Fruit fly (Drosophila melanogaster) whole organism, embryonic: ENCODE measurements around the gene faf.

Experiments used
- BEAF-32 ChIP-seq: fragments of 200-800 bp; sonication (Bioruptor generic); optimal IDR thresholded peaks from 3 replicates; lab custom pipeline; 2017; ENCODE audit warnings: missing biosample characterization, missing genetic modification characterization, mild to moderate bottlenecking, moderate library complexity, missing genetic modification reagents
- CG11456 ChIP-seq: fragments of 200-800 bp; sonication (Bioruptor generic); IDR thresholded peaks from 3 replicates; pipeline ENCODE4 v1.3.6; 2022; ENCODE audit warnings: missing biosample characterization, missing genetic modification characterization
- CG12744 ChIP-seq: fragments of 200-800 bp; sonication (Bioruptor generic); optimal IDR thresholded peaks from 2 replicates; lab custom pipeline; 2016; ENCODE audit warnings: missing biosample characterization, missing genetic modification characterization
- CG14014 ChIP-seq: fragments of 200-800 bp; sonication (Bioruptor generic); IDR thresholded peaks from 2 replicates; pipeline ENCODE4 v1.3.6; 2022; ENCODE audit warnings: missing biosample characterization, missing genetic modification characterization
- CG1529 ChIP-seq: fragments of 200-800 bp; sonication (Bioruptor generic); optimal IDR thresholded peaks from 3 replicates; lab custom pipeline; 2018; ENCODE audit warnings: missing biosample characterization, missing genetic modification characterization
- CG15479 ChIP-seq: fragments of 200-800 bp; sonication (Bioruptor generic); optimal IDR thresholded peaks from 3 replicates; lab custom pipeline; 2019; ENCODE audit warnings: missing biosample characterization, mild to moderate bottlenecking, missing genetic modification characterization, moderate library complexity
- CG1602 ChIP-seq: fragments of 200-800 bp; sonication (Bioruptor generic); optimal IDR thresholded peaks from 3 replicates; lab custom pipeline; 2016; ENCODE audit warnings: missing biosample characterization, missing genetic modification characterization
- CG18011 ChIP-seq: fragments of 200-800 bp; sonication (Bioruptor generic); optimal IDR thresholded peaks from 2 replicates; lab custom pipeline; 2017; ENCODE audit warnings: missing biosample characterization, missing genetic modification characterization, mild to moderate bottlenecking, moderate library complexity, missing genotype
- CG18619 ChIP-seq: fragments of 200-800 bp; sonication (Bioruptor generic); optimal IDR thresholded peaks from 3 replicates; lab custom pipeline; 2017; ENCODE audit warnings: missing biosample characterization, mild to moderate bottlenecking, missing genetic modification characterization
- CG18764 ChIP-seq: fragments of 200-800 bp; sonication (Bioruptor generic); optimal IDR thresholded peaks from 3 replicates; lab custom pipeline; 2016; ENCODE audit warnings: missing biosample characterization, missing genetic modification characterization
- CG2875 ChIP-seq: fragments of 200-800 bp; sonication (Bioruptor generic); optimal IDR thresholded peaks from 2 replicates; lab custom pipeline; 2017; ENCODE audit warnings: missing biosample characterization, mild to moderate bottlenecking, missing genetic modification characterization, missing genetic modification reagents
- CG30020 ChIP-seq: fragments of 200-800 bp; optimal IDR thresholded peaks from 2 replicates; lab custom pipeline; 2019; ENCODE audit warnings: missing biosample characterization, mild to moderate bottlenecking, missing genetic modification characterization, moderate library complexity
- CG34376 ChIP-seq: fragments of 200-800 bp; sonication (Bioruptor generic); optimal IDR thresholded peaks from 2 replicates; lab custom pipeline; 2018; ENCODE audit warnings: missing biosample characterization, mild to moderate bottlenecking, missing genetic modification characterization
- CG6654 ChIP-seq: fragments of 200-800 bp; sonication (Bioruptor generic); optimal IDR thresholded peaks from 2 replicates; lab custom pipeline; 2017; ENCODE audit warnings: missing biosample characterization, mild to moderate bottlenecking, missing genetic modification characterization
- CG6854 ChIP-seq: fragments of 200-800 bp; sonication (Bioruptor generic); optimal IDR thresholded peaks from 3 replicates; lab custom pipeline; 2017; ENCODE audit warnings: missing biosample characterization, mild to moderate bottlenecking, missing genetic modification characterization
- D19B ChIP-seq: fragments of 200-800 bp; sonication (Bioruptor generic); optimal IDR thresholded peaks from 2 replicates; lab custom pipeline; 2017; ENCODE audit warnings: missing biosample characterization, mild to moderate bottlenecking, missing genetic modification characterization
- Doc2 ChIP-seq: fragments of 200-800 bp; sonication (Bioruptor generic); IDR thresholded peaks from 2 replicates; pipeline ENCODE4 v1.3.6; 2022; ENCODE audit warnings: missing biosample characterization, missing genetic modification characterization
- Fer3 ChIP-seq: fragments of 200-800 bp; sonication (Bioruptor generic); optimal IDR thresholded peaks from 2 replicates; lab custom pipeline; 2018; ENCODE audit warnings: missing biosample characterization, mild to moderate bottlenecking, missing genetic modification characterization, moderate library complexity
- Gsc ChIP-seq: fragments of 200-800 bp; sonication (Bioruptor generic); IDR thresholded peaks from 2 replicates; pipeline ENCODE4 v1.3.6; 2022; ENCODE audit warnings: missing biosample characterization, missing genetic modification characterization
- HLH3B ChIP-seq: fragments of 200-800 bp; sonication (Bioruptor generic); IDR thresholded peaks from 2 replicates; pipeline ENCODE4 v1.3.6; 2022; ENCODE audit warnings: missing biosample characterization, missing genetic modification characterization
- Hsf ChIP-seq: fragments of 200-800 bp; sonication (Bioruptor generic); optimal IDR thresholded peaks from 3 replicates; lab custom pipeline; 2016; ENCODE audit warnings: missing biosample characterization, missing genetic modification characterization
- NfI ChIP-seq: fragments of 200-800 bp; sonication (Bioruptor generic); optimal IDR thresholded peaks from 3 replicates; lab custom pipeline; 2018; ENCODE audit warnings: missing biosample characterization, mild to moderate bottlenecking, missing genetic modification characterization, moderate library complexity
- Oli ChIP-seq: fragments of 200-800 bp; sonication (Bioruptor generic); optimal IDR thresholded peaks from 2 replicates; lab custom pipeline; 2018; ENCODE audit warnings: missing biosample characterization, mild to moderate bottlenecking, missing genetic modification characterization, moderate library complexity
- Six4 ChIP-seq: fragments of 200-800 bp; sonication (Bioruptor generic); optimal IDR thresholded peaks from 2 replicates; lab custom pipeline; 2016; ENCODE audit warnings: missing biosample characterization, missing genetic modification characterization
- Xbp1 ChIP-seq: fragments of 200-800 bp; sonication (Bioruptor generic); optimal IDR thresholded peaks from 3 replicates; lab custom pipeline; 2016; ENCODE audit warnings: missing biosample characterization, mild to moderate bottlenecking, missing genetic modification characterization
- amos ChIP-seq: fragments of 200-800 bp; sonication (Bioruptor generic); IDR thresholded peaks from 2 replicates; pipeline ENCODE4 v1.3.6; 2022; ENCODE audit warnings: missing biosample characterization, missing genetic modification characterization; ENCODE audit not compliant: partially characterized antibody
- ara ChIP-seq: fragments of 200-800 bp; sonication (Bioruptor generic); IDR thresholded peaks from 2 replicates; pipeline ENCODE4 v1.3.6; 2022; ENCODE audit warnings: missing biosample characterization, missing genetic modification characterization
- caup ChIP-seq: fragments of 200-800 bp; sonication (Bioruptor generic); optimal IDR thresholded peaks from 3 replicates; lab custom pipeline; 2017; ENCODE audit warnings: missing biosample characterization, mild to moderate bottlenecking, missing genetic modification characterization, moderate library complexity; ENCODE audit not compliant: severe bottlenecking
- crp ChIP-seq, 2 experiments: fragments of 200-800 bp; sonication (Bioruptor generic); optimal IDR thresholded peaks; 2 replicates in 1 of 2; 3 replicates in 1 of 2; lab custom pipeline; 2017; ENCODE audit warnings: missing biosample characterization in 2 of 2, missing genetic modification characterization in 2 of 2, mild to moderate bottlenecking in 1 of 2, moderate library complexity in 1 of 2
- da ChIP-seq: fragments of 200-800 bp; sonication (Bioruptor generic); optimal IDR thresholded peaks from 2 replicates; lab custom pipeline; 2016; ENCODE audit warnings: missing biosample characterization, missing genetic modification characterization
- dimm ChIP-seq: fragments of 200-800 bp; sonication (Bioruptor generic); IDR thresholded peaks from 2 replicates; pipeline ENCODE4 v1.3.6; 2022; ENCODE audit warnings: missing biosample characterization, missing genetic modification characterization
- eve ChIP-seq, 2 experiments: fragments of >200 bp; optimal IDR thresholded peaks; 2 replicates each; lab custom pipeline; 2017; ENCODE audit warnings: missing biosample characterization in 2 of 2, missing genetic modification characterization in 2 of 2
- ftz-f1 ChIP-seq: fragments of 200-800 bp; sonication (Bioruptor generic); optimal IDR thresholded peaks from 2 replicates; lab custom pipeline; 2016; ENCODE audit warnings: missing biosample characterization, missing genetic modification characterization
- grau ChIP-seq: fragments of 200-800 bp; optimal IDR thresholded peaks from 3 replicates; lab custom pipeline; 2019; ENCODE audit warnings: missing biosample characterization, mild to moderate bottlenecking, missing genetic modification characterization, moderate library complexity
- gro ChIP-seq: fragments of 200-800 bp; sonication (Bioruptor generic); optimal IDR thresholded peaks from 2 replicates; lab custom pipeline; 2016; ENCODE audit warnings: missing biosample characterization, missing genetic modification characterization
- h ChIP-seq: fragments of >200 bp; optimal IDR thresholded peaks from 2 replicates; lab custom pipeline; 2017
- inv ChIP-seq: fragments of 200-800 bp; sonication (Bioruptor generic); IDR thresholded peaks from 2 replicates; pipeline ENCODE4 v1.3.6; 2022; ENCODE audit warnings: missing biosample characterization, missing genetic modification characterization; ENCODE audit not compliant: partially characterized antibody
- mld ChIP-seq: fragments of 200-800 bp; sonication (Bioruptor generic); IDR thresholded peaks from 3 replicates; pipeline ENCODE4 v1.3.6; 2022; ENCODE audit warnings: missing biosample characterization, missing genetic modification characterization; ENCODE audit not compliant: partially characterized antibody
- nau ChIP-seq: fragments of 200-800 bp; sonication (Bioruptor generic); optimal IDR thresholded peaks from 3 replicates; lab custom pipeline; 2017; ENCODE audit warnings: missing biosample characterization, mild to moderate bottlenecking, missing genetic modification characterization, missing genetic modification reagents
- nerfin-1 ChIP-seq: fragments of 200-800 bp; sonication (Bioruptor generic); optimal IDR thresholded peaks from 3 replicates; lab custom pipeline; 2019; ENCODE audit warnings: missing biosample characterization, mild to moderate bottlenecking, missing genetic modification characterization, moderate library complexity
- odd ChIP-seq: fragments of 200-800 bp; sonication (Bioruptor generic); optimal IDR thresholded peaks from 2 replicates; lab custom pipeline; 2017; ENCODE audit warnings: missing biosample characterization, mild to moderate bottlenecking, missing genetic modification characterization
- salm ChIP-seq: fragments of 200-800 bp; sonication (Bioruptor generic); optimal IDR thresholded peaks from 2 replicates; lab custom pipeline; 2018; ENCODE audit warnings: missing biosample characterization, mild to moderate bottlenecking, missing genetic modification characterization
- sens-2 ChIP-seq: fragments of 200-800 bp; sonication (Bioruptor generic); IDR thresholded peaks from 2 replicates; pipeline ENCODE4 v1.3.6; 2022; ENCODE audit warnings: missing biosample characterization, missing genetic modification characterization
- so ChIP-seq: fragments of 200-800 bp; sonication (Bioruptor generic); IDR thresholded peaks from 3 replicates; pipeline ENCODE4 v1.3.6; 2022; ENCODE audit warnings: missing biosample characterization, missing genetic modification characterization
- stwl ChIP-seq: fragments of 200-800 bp; sonication (Bioruptor generic); optimal IDR thresholded peaks from 3 replicates; lab custom pipeline; 2018; ENCODE audit warnings: missing biosample characterization, mild to moderate bottlenecking, missing genetic modification characterization, moderate library complexity
- tio ChIP-seq: fragments of 200-800 bp; sonication (Bioruptor generic); optimal IDR thresholded peaks from 2 replicates; lab custom pipeline; 2017; ENCODE audit warnings: missing biosample characterization, missing genetic modification characterization, inconsistent platforms
- tna ChIP-seq: fragments of 200-800 bp; sonication (Bioruptor generic); IDR thresholded peaks from 2 replicates; pipeline ENCODE4 v1.3.6; 2022; ENCODE audit warnings: missing biosample characterization, missing genetic modification characterization; ENCODE audit not compliant: partially characterized antibody
- vnd ChIP-seq: fragments of 200-800 bp; sonication (Bioruptor generic); IDR thresholded peaks from 3 replicates; pipeline ENCODE4 v1.3.6; 2022; ENCODE audit warnings: missing biosample characterization, missing genetic modification characterization; ENCODE audit not compliant: partially characterized antibody

faf gene

DNA sequence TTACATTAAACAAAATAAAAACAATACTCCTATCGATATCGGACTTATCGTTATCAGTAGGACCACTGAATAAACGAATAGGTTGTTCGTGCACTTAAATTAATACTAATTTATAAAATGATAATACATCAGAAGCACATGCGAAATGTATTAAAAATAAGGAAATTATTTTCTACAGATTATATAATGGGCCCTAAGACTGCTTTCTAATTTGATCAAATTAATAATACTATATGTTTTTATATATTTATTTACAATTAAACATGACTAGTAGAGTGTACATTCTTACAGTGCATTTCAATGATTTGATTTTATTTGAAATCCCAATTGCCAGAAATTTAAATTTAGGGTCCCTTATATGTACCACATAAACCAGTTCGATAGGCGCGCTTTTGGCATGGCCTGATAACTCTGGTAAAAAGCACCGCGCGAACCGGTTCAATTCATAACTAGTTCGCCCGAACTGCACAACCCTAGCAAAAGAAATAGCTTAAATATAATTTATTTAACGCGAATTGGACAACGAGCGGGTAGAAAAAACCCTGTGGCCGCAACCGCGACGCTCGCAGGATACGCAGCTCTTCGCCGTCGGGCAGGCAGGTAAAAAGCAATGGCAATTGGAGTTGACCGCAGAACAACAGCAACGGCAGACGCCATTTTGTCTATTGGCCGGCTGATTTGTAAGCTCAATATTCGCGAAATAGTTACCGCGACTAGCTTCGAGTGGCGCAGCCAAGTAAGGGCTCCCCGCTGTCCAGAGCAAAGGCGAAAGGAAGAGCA lies at the start of gene faf, which contains the start of gene CG2126 (continued):
- TF ChIP-seq CG11456 (GFP tag; lab: Robert Waterston, UW): peak; percentile 84
- TF ChIP-seq stwl (tag; lab: Kevin White, UChicago): peak; percentile 40
- peak; percentile 74 for TF ChIP-seq Fer3 (tag; lab: Kevin White, UChicago)
- peak; percentile 14 for TF ChIP-seq CG6854 (GFP tag; lab: Kevin White, UChicago)
- no peak for TF ChIP-seq mld (GFP tag; lab: Robert Waterston, UW)
- TF ChIP-seq dimm (GFP tag; lab: Robert Waterston, UW): peak; percentile 49; the same call in 1 of the 2 replicates
- TF ChIP-seq CG15479: no peak
- 0 out of 3 replicates have a peak, but pooled peaks have one; percentile 48 for TF ChIP-seq vnd (GFP tag; lab: Robert Waterston, UW)
- peak; percentile 78 for TF ChIP-seq NfI (GFP tag; lab: Kevin White, UChicago)
- TF ChIP-seq CG1602 (GFP tag; lab: Kevin White, UChicago): peak; percentile 72
- peak; percentile 62; the same call in 1 of the 2 replicates for TF ChIP-seq ara (GFP tag; lab: Robert Waterston, UW)
- TF ChIP-seq so (GFP tag; lab: Robert Waterston, UW): peak; percentile 37; the same call in 1 of the 3 replicates
- TF ChIP-seq BEAF-32 (GFP tag; lab: Kevin White, UChicago): peak; percentile 62
- TF ChIP-seq CG30020 (tag; lab: Kevin White, UChicago): peak; percentile 65
- TF ChIP-seq CG34376 (GFP tag; lab: Kevin White, UChicago): peak; percentile 22
- TF ChIP-seq caup (GFP tag; lab: Kevin White, UChicago): peak; percentile 73
- TF ChIP-seq Six4 (GFP tag; lab: Kevin White, UChicago): peak; percentile 70
- TF ChIP-seq grau (tag; lab: Kevin White, UChicago): peak; percentile 79
- no peak for TF ChIP-seq Doc2 (GFP tag; lab: Robert Waterston, UW)
- peak; percentile 73 for TF ChIP-seq CG18764 (GFP tag; lab: Kevin White, UChicago)
- peak; percentile 60; the same call in 1 of the 2 replicates for TF ChIP-seq HLH3B
- TF ChIP-seq crp (GFP tag; optimal IDR thresholded peaks at IDR 0.05; lab: Kevin White, UChicago): peak in 1 of 2 experiments; percentile 41
- 0 out of 2 replicates have a peak, but pooled peaks have one; percentile 51 for TF ChIP-seq sens-2
- TF ChIP-seq CG14014: peak; percentile 82
- TF ChIP-seq amos (GFP tag; lab: Robert Waterston, UW): peak; percentile 44; the same call in 1 of the 2 replicates
- no peak; the same call in 1 of the 2 replicates for TF ChIP-seq tna (GFP tag; lab: Robert Waterston, UW)
- TF ChIP-seq CG2875 (GFP tag; lab: Kevin White, UChicago): peak; percentile 16
- peak; percentile 45 for TF ChIP-seq CG1529 (GFP tag; lab: Kevin White, UChicago)
- no peak for TF ChIP-seq eve (GFP tag; optimal IDR thresholded peaks at IDR 0.05; lab: Kevin White, UChicago)
- TF ChIP-seq odd: peak; percentile 35
- TF ChIP-seq h: no peak
- TF ChIP-seq tio (GFP tag; lab: Kevin White, UChicago): no peak
- TF ChIP-seq nerfin-1: peak; percentile 45
- TF ChIP-seq Xbp1 (GFP tag; lab: Kevin White, UChicago): peak; percentile 85
- no peak for TF ChIP-seq Gsc
- peak; percentile 31; the same call in 1 of the 2 replicates for TF ChIP-seq inv (GFP tag; lab: Robert Waterston, UW)
- TF ChIP-seq ftz-f1: no peak
- peak; percentile 69 for TF ChIP-seq Oli (tag; lab: Kevin White, UChicago)
- peak; percentile 29 for TF ChIP-seq salm (tag; lab: Kevin White, UChicago)
- peak; percentile 29 for TF ChIP-seq CG6654
- peak; percentile 48 for TF ChIP-seq gro (GFP tag; lab: Kevin White, UChicago)
- TF ChIP-seq CG12744 (GFP tag; lab: Kevin White, UChicago): peak; percentile 2
- TF ChIP-seq CG18011 (GFP tag; lab: Kevin White, UChicago): peak; percentile 57
- no peak for TF ChIP-seq da (GFP tag; lab: Kevin White, UChicago)
- TF ChIP-seq Hsf (GFP tag; lab: Kevin White, UChicago): peak; percentile 58
- peak; percentile 59 for TF ChIP-seq CG18619 (GFP tag; lab: Kevin White, UChicago)
- no peak for TF ChIP-seq nau (GFP tag; lab: Kevin White, UChicago)
- TF ChIP-seq D19B: peak; percentile 43
